Fruit fly (Drosophila melanogaster) whole organism, embryonic: ENCODE data around the gene Sfxn2.

Experiments
- Antp ChIP-seq: fragments of 200-800 bp; sonication (Bioruptor generic); optimal IDR thresholded peaks from 3 replicates; lab custom pipeline; 2016; ENCODE audit warnings: missing biosample characterization, missing genetic modification characterization
- Asciz ChIP-seq: fragments of 200-800 bp; sonication (Bioruptor generic); optimal IDR thresholded peaks from 2 replicates; lab custom pipeline; 2017; ENCODE audit warnings: missing biosample characterization, mild to moderate bottlenecking, missing genetic modification characterization, missing genetic modification reagents
- BtbVII ChIP-seq: fragments of 200-800 bp; sonication (Bioruptor generic); optimal IDR thresholded peaks from 3 replicates; lab custom pipeline; 2017; ENCODE audit warnings: missing biosample characterization, mild to moderate bottlenecking, missing genetic modification characterization
- CG10654 ChIP-seq: fragments of 200-800 bp; sonication (Bioruptor generic); optimal IDR thresholded peaks from 2 replicates; lab custom pipeline; 2016; ENCODE audit warnings: missing biosample characterization, missing genetic modification characterization
- CG12155 ChIP-seq: fragments of 200-800 bp; sonication (Bioruptor generic); optimal IDR thresholded peaks from 3 replicates; lab custom pipeline; 2016; ENCODE audit warnings: missing biosample characterization, missing genetic modification characterization
- CG1233 ChIP-seq: fragments of 200-800 bp; sonication (Bioruptor generic); optimal IDR thresholded peaks from 4 replicates; lab custom pipeline; 2018; ENCODE audit warnings: missing biosample characterization, mild to moderate bottlenecking, missing genetic modification characterization
- CG12744 ChIP-seq: fragments of 200-800 bp; sonication (Bioruptor generic); optimal IDR thresholded peaks from 2 replicates; lab custom pipeline; 2016; ENCODE audit warnings: missing biosample characterization, missing genetic modification characterization
- CG13424 ChIP-seq: fragments of 200-800 bp; sonication (Bioruptor generic); optimal IDR thresholded peaks from 2 replicates; lab custom pipeline; 2019; ENCODE audit warnings: missing biosample characterization, mild to moderate bottlenecking, missing genetic modification characterization, moderate library complexity
- CG13775 ChIP-seq: fragments of 200-800 bp; sonication (Bioruptor generic); optimal IDR thresholded peaks from 3 replicates; lab custom pipeline; 2017; ENCODE audit warnings: missing biosample characterization, mild to moderate bottlenecking, missing genetic modification characterization
- CG13894 ChIP-seq: fragments of 200-800 bp; sonication (Bioruptor generic); optimal IDR thresholded peaks from 3 replicates; lab custom pipeline; 2018; ENCODE audit warnings: missing biosample characterization, mild to moderate bottlenecking, missing genetic modification characterization, moderate library complexity
- CG15601 ChIP-seq: fragments of 200-800 bp; sonication (Bioruptor generic); optimal IDR thresholded peaks from 3 replicates; lab custom pipeline; 2019; ENCODE audit warnings: missing biosample characterization, mild to moderate bottlenecking, missing genetic modification characterization, moderate library complexity
- CG17829 ChIP-seq: fragments of 200-800 bp; optimal IDR thresholded peaks from 2 replicates; lab custom pipeline; 2019; ENCODE audit warnings: missing biosample characterization, mild to moderate bottlenecking, missing genetic modification characterization, moderate library complexity
- CG1792 ChIP-seq: fragments of 200-800 bp; sonication (Bioruptor generic); optimal IDR thresholded peaks from 2 replicates; lab custom pipeline; 2016; ENCODE audit warnings: missing biosample characterization, missing genetic modification characterization
- CG18764 ChIP-seq: fragments of 200-800 bp; sonication (Bioruptor generic); optimal IDR thresholded peaks from 3 replicates; lab custom pipeline; 2016; ENCODE audit warnings: missing biosample characterization, missing genetic modification characterization
- CG2202 ChIP-seq: fragments of 200-800 bp; sonication (Bioruptor generic); optimal IDR thresholded peaks from 2 replicates; lab custom pipeline; 2018; ENCODE audit warnings: missing biosample characterization, mild to moderate bottlenecking, missing genetic modification characterization
- CG2712 ChIP-seq: fragments of 200-800 bp; optimal IDR thresholded peaks from 3 replicates; lab custom pipeline; 2019; ENCODE audit warnings: missing biosample characterization, mild to moderate bottlenecking, missing genetic modification characterization, moderate library complexity
- CG30020 ChIP-seq: fragments of 200-800 bp; optimal IDR thresholded peaks from 2 replicates; lab custom pipeline; 2019; ENCODE audit warnings: missing biosample characterization, mild to moderate bottlenecking, missing genetic modification characterization, moderate library complexity
- CG32767 ChIP-seq: fragments of 200-800 bp; sonication (Bioruptor generic); IDR thresholded peaks from 2 replicates; pipeline ENCODE4 v1.3.6; 2022; ENCODE audit warnings: missing biosample characterization, missing genetic modification characterization
- CG3847 ChIP-seq: fragments of 200-800 bp; sonication (Bioruptor generic); IDR thresholded peaks from 2 replicates; pipeline ENCODE4 v1.3.6; 2022; ENCODE audit warnings: missing biosample characterization, missing genetic modification characterization
- CG4424 ChIP-seq: fragments of 200-800 bp; sonication (Bioruptor generic); optimal IDR thresholded peaks from 3 replicates; lab custom pipeline; 2016; ENCODE audit warnings: missing biosample characterization, missing genetic modification characterization
- CG5180 ChIP-seq: fragments of 200-800 bp; sonication (Bioruptor generic); optimal IDR thresholded peaks from 3 replicates; lab custom pipeline; 2017; ENCODE audit warnings: missing biosample characterization, missing genetic modification characterization, mild to moderate bottlenecking, moderate library complexity, missing genetic modification reagents
- CG7745 ChIP-seq: fragments of 200-800 bp; sonication (Bioruptor generic); optimal IDR thresholded peaks from 2 replicates; lab custom pipeline; 2018; ENCODE audit warnings: missing biosample characterization, mild to moderate bottlenecking, missing genetic modification characterization, moderate library complexity
- CG8388 ChIP-seq: fragments of 200-800 bp; sonication (Bioruptor generic); optimal IDR thresholded peaks from 2 replicates; lab custom pipeline; 2019; ENCODE audit warnings: missing biosample characterization, mild to moderate bottlenecking, missing genetic modification characterization, moderate library complexity
- Dll ChIP-seq: fragments of 200-800 bp; sonication (Bioruptor generic); IDR thresholded peaks from 4 replicates; pipeline ENCODE4 v1.3.6; 2022; ENCODE audit warnings: missing biosample characterization, missing genetic modification characterization; ENCODE audit not compliant: partially characterized antibody
- Drgx ChIP-seq: fragments of 200-800 bp; sonication (Bioruptor generic); IDR thresholded peaks from 2 replicates; pipeline ENCODE4 v1.3.6; 2022; ENCODE audit warnings: missing biosample characterization, missing genetic modification characterization
- Ets65A ChIP-seq: fragments of 200-800 bp; sonication (Bioruptor generic); peaks from one replicate; lab custom pipeline; 2016; ENCODE audit warnings: missing biosample characterization, missing genetic modification characterization
- GATAe ChIP-seq: fragments of 200-800 bp; sonication (Bioruptor generic); conservative IDR thresholded peaks from 2 replicates; pipeline ENCODE4 v1.3.6; 2022; ENCODE audit warnings: missing biosample characterization, missing genetic modification characterization
- HHEX ChIP-seq: fragments of 200-800 bp; sonication (Bioruptor generic); optimal IDR thresholded peaks from 3 replicates; lab custom pipeline; 2017; ENCODE audit warnings: missing biosample characterization, mild to moderate bottlenecking, missing genetic modification characterization, missing genetic modification reagents
- Mrtf ChIP-seq: fragments of 200-800 bp; sonication (Bioruptor generic); IDR thresholded peaks from 3 replicates; pipeline ENCODE4 v1.3.6; 2022; ENCODE audit warnings: missing biosample characterization, missing genetic modification characterization
- Nf-YB ChIP-seq: fragments of 200-800 bp; sonication (Bioruptor generic); optimal IDR thresholded peaks from 3 replicates; lab custom pipeline; 2019; ENCODE audit warnings: missing biosample characterization, mild to moderate bottlenecking, missing genetic modification characterization, moderate library complexity
- PHDP ChIP-seq: fragments of 200-800 bp; sonication (Bioruptor generic); optimal IDR thresholded peaks from 3 replicates; lab custom pipeline; 2018; ENCODE audit warnings: missing biosample characterization, mild to moderate bottlenecking, missing genetic modification characterization, moderate library complexity
- Xbp1 ChIP-seq: fragments of 200-800 bp; sonication (Bioruptor generic); optimal IDR thresholded peaks from 3 replicates; lab custom pipeline; 2016; ENCODE audit warnings: missing biosample characterization, mild to moderate bottlenecking, missing genetic modification characterization
- ase ChIP-seq: fragments of 200-800 bp; sonication (Bioruptor generic); IDR thresholded peaks from 3 replicates; pipeline ENCODE4 v1.3.6; 2022; ENCODE audit warnings: missing biosample characterization, missing genetic modification characterization
- chif ChIP-seq, 2 experiments: fragments of 200-800 bp; sonication (Bioruptor generic); optimal IDR thresholded peaks; 3 replicates each; lab custom pipeline; 2016; ENCODE audit warnings: missing biosample characterization in 2 of 2, missing genetic modification characterization in 2 of 2
- ci ChIP-seq: fragments of 200-800 bp; sonication (Bioruptor generic); IDR thresholded peaks from 3 replicates; pipeline ENCODE4 v1.3.6; 2022; ENCODE audit warnings: missing biosample characterization, missing genetic modification characterization
- da ChIP-seq: fragments of 200-800 bp; sonication (Bioruptor generic); optimal IDR thresholded peaks from 2 replicates; lab custom pipeline; 2016; ENCODE audit warnings: missing biosample characterization, missing genetic modification characterization
- dati ChIP-seq: fragments of 200-800 bp; sonication (Bioruptor generic); IDR thresholded peaks from 2 replicates; pipeline ENCODE4 v1.3.6; 2022; ENCODE audit warnings: missing biosample characterization, missing genetic modification characterization
- dpn ChIP-seq, 2 experiments: fragments of 200-800 bp; sonication (Bioruptor generic); optimal IDR thresholded peaks; 3 replicates each; lab custom pipeline; 2016; ENCODE audit warnings: missing biosample characterization in 2 of 2, missing genetic modification characterization in 2 of 2
- en ChIP-seq: fragments of 200-800 bp; sonication (Bioruptor generic); optimal IDR thresholded peaks from 2 replicates; lab custom pipeline; 2016; ENCODE audit warnings: missing biosample characterization, missing genetic modification characterization
- fd96Cb ChIP-seq: fragments of 200-800 bp; sonication (Bioruptor generic); optimal IDR thresholded peaks from 2 replicates; lab custom pipeline; 2018; ENCODE audit warnings: missing biosample characterization, mild to moderate bottlenecking, missing genetic modification characterization, moderate library complexity
- gfzf ChIP-seq: fragments of 200-800 bp; sonication (Bioruptor generic); optimal IDR thresholded peaks from 2 replicates; lab custom pipeline; 2016; ENCODE audit warnings: missing biosample characterization, mild to moderate bottlenecking, missing genetic modification characterization, moderate library complexity
- grn ChIP-seq: fragments of 200-800 bp; sonication (Bioruptor generic); optimal IDR thresholded peaks from 3 replicates; lab custom pipeline; 2017; ENCODE audit warnings: missing biosample characterization, missing genetic modification characterization
- gt ChIP-seq: fragments of 200-800 bp; sonication (Bioruptor generic); IDR thresholded peaks from 2 replicates; pipeline ENCODE4 v1.3.6; 2022; ENCODE audit warnings: missing biosample characterization, missing genetic modification characterization
- h ChIP-seq: fragments of >200 bp; optimal IDR thresholded peaks from 2 replicates; lab custom pipeline; 2017
- luna ChIP-seq: fragments of 200-800 bp; sonication (Bioruptor generic); optimal IDR thresholded peaks from 2 replicates; lab custom pipeline; 2016; ENCODE audit warnings: missing biosample characterization, missing genetic modification characterization
- nom ChIP-seq: fragments of 200-800 bp; sonication (Bioruptor generic); optimal IDR thresholded peaks from 2 replicates; lab custom pipeline; 2017; ENCODE audit warnings: missing biosample characterization, missing genetic modification characterization, mild to moderate bottlenecking, moderate library complexity, missing genetic modification reagents
- row ChIP-seq: fragments of 200-800 bp; sonication (Bioruptor generic); IDR thresholded peaks from 3 replicates; pipeline ENCODE4 v1.3.6; 2022; ENCODE audit warnings: missing biosample characterization, missing genetic modification characterization
- slbo ChIP-seq: fragments of 200-800 bp; sonication (Bioruptor generic); IDR thresholded peaks from 2 replicates; pipeline ENCODE4 v1.3.6; 2022; ENCODE audit warnings: missing biosample characterization, missing genetic modification characterization
- slp2 ChIP-seq: fragments of 200-800 bp; sonication (Bioruptor generic); optimal IDR thresholded peaks from 2 replicates; lab custom pipeline; 2016; ENCODE audit warnings: missing biosample characterization, missing genetic modification characterization
- ssp ChIP-seq: fragments of 200-800 bp; sonication (Bioruptor generic); IDR thresholded peaks from 2 replicates; pipeline ENCODE4 v1.3.6; 2022; ENCODE audit warnings: missing biosample characterization, missing genetic modification characterization
- zen2 ChIP-seq: fragments of 200-800 bp; sonication (Bioruptor generic); IDR thresholded peaks from 3 replicates; pipeline ENCODE4 v1.3.6; 2022; ENCODE audit warnings: missing biosample characterization, missing genetic modification characterization; ENCODE audit not compliant: partially characterized antibody

Sfxn2 gene

dm6 chr3L:19073909-19074239, 10.9 kb downstream of the Sfxn2 start (continued):
- TF ChIP-seq Mrtf (GFP tag; lab: Robert Waterston, UW) (no peak), BtbVII (GFP tag; lab: Kevin White, UChicago) (no peak), CG7745 (no peak), CG13894 (tag; lab: Kevin White, UChicago) (no peak), HHEX (GFP tag; lab: Kevin White, UChicago) (peak; percentile 5), Nf-YB (GFP tag; lab: Kevin White, UChicago) (no peak), row (GFP tag; lab: Robert Waterston, UW) (no peak; the same call in none of the 3 replicates), CG15601 (tag; lab: Kevin White, UChicago) (peak; percentile 63), zen2 (GFP tag; lab: Robert Waterston, UW) (no peak), dati (GFP tag; lab: Robert Waterston, UW) (no peak), slbo (GFP tag; lab: Robert Waterston, UW) (no peak), CG1233 (no peak), Dll (GFP tag; lab: Robert Waterston, UW) (no peak), en (no peak), CG12155 (GFP tag; lab: Kevin White, UChicago) (no peak), CG1792 (GFP tag; lab: Kevin White, UChicago) (no peak), GATAe (GFP tag; lab: Robert Waterston, UW) (no peak), CG5180 (GFP tag; lab: Kevin White, UChicago) (no peak), Xbp1 (peak; percentile 34), gfzf (GFP tag; lab: Kevin White, UChicago) (no peak), CG2202 (no peak), fd96Cb (peak; percentile 69), CG10654 (GFP tag; lab: Kevin White, UChicago) (no peak), gt (GFP tag; lab: Robert Waterston, UW) (no peak), CG12744 (GFP tag; lab: Kevin White, UChicago) (no peak), dpn (GFP tag; optimal IDR thresholded peaks at IDR 0.05; lab: Kevin White, UChicago) (peak in 1 of 2 experiments; percentile 3), h (no peak), slp2 (GFP tag; lab: Kevin White, UChicago) (no peak), CG13424 (tag; lab: Kevin White, UChicago) (peak; percentile 73), da (GFP tag; lab: Kevin White, UChicago) (no peak), CG13775 (GFP tag; lab: Kevin White, UChicago) (no peak), CG3847 (no peak), ase (GFP tag; lab: Robert Waterston, UW) (no peak), Antp (GFP tag; lab: Kevin White, UChicago) (no peak), chif (GFP tag; optimal IDR thresholded peaks at IDR 0.05; lab: Kevin White, UChicago) (no peak)

- TF ChIP-seq gt (GFP tag; lab: Robert Waterston, UW) (no peak), PHDP (tag; lab: Kevin White, UChicago) (no peak), CG30020 (tag; lab: Kevin White, UChicago) (no peak), CG8388 (GFP tag; lab: Kevin White, UChicago) (no peak), CG18764 (GFP tag; lab: Kevin White, UChicago) (no peak), CG4424 (GFP tag; lab: Kevin White, UChicago) (no peak), dati (GFP tag; lab: Robert Waterston, UW) (0 out of 2 replicates have a peak, but pooled peaks have one; percentile 33), Ets65A (no peak), Drgx (GFP tag; lab: Robert Waterston, UW) (0 out of 2 replicates have a peak, but pooled peaks have one; percentile 6), CG2712 (tag; lab: Kevin White, UChicago) (no peak), luna (GFP tag; lab: Kevin White, UChicago) (no peak), CG13775 (GFP tag; lab: Kevin White, UChicago) (no peak), ssp (GFP tag; lab: Robert Waterston, UW) (no peak), CG17829 (tag; lab: Kevin White, UChicago) (no peak), Asciz (GFP tag; lab: Kevin White, UChicago) (no peak), grn (GFP tag; lab: Kevin White, UChicago) (no peak), CG32767 (GFP tag; lab: Robert Waterston, UW) (0 out of 2 replicates have a peak, but pooled peaks have one; percentile 31), dpn (GFP tag; optimal IDR thresholded peaks at IDR 0.05; lab: Kevin White, UChicago) (no peak), ci (GFP tag; lab: Robert Waterston, UW) (0 out of 3 replicates have a peak, but pooled peaks have one; percentile 14), nom (GFP tag; lab: Kevin White, UChicago) (peak; percentile 5)
Observed at dm6 chr3L:19074673-19075402, 11.9 kb downstream of the Sfxn2 start.
